Worm (Caenorhabditis elegans) whole organism, L4 larva: Measurements from ENCODE around the gene F59B2.12.

ENCODE experiments used
- F49E8.2 ChIP-seq: sonication (generic microtip); optimal IDR thresholded peaks from 2 replicates; lab custom pipeline; 2016; ENCODE audit warnings: missing compliant biosample characterization, mild to moderate bottlenecking, missing genetic modification characterization, borderline replicate concordance
- aha-1 ChIP-seq: fragments of 150-350 bp; peaks from one replicate; lab custom pipeline; 2014; ENCODE audit warnings: missing biosample characterization, missing genetic modification characterization
- dpl-1 ChIP-seq: fragments of 150-350 bp; optimal IDR thresholded peaks from 2 replicates; lab custom pipeline; 2014; ENCODE audit warnings: missing biosample characterization, missing genetic modification reagents, missing genetic modification characterization
- lin-13 ChIP-seq: fragments of 150-350 bp; optimal IDR thresholded peaks from 2 replicates; lab custom pipeline; 2014; ENCODE audit warnings: missing biosample characterization, missing genetic modification reagents, missing genetic modification characterization
- lin-15B ChIP-seq: fragments of 150-350 bp; sonication (generic microtip); optimal IDR thresholded peaks from 3 replicates; lab custom pipeline; 2014; ENCODE audit warnings: missing biosample characterization, missing genetic modification characterization
- mdl-1 ChIP-seq, 2 experiments: fragments of 150-350 bp in 1 of 2; sonication (generic microtip) in 1 of 2; optimal IDR thresholded peaks; 2 replicates each; lab custom pipeline; 2014 to 2017; ENCODE audit warnings: missing biosample characterization in 2 of 2, missing genetic modification characterization in 2 of 2
- mep-1 ChIP-seq: fragments of 150-350 bp; sonication (generic microtip); optimal IDR thresholded peaks from 3 replicates; lab custom pipeline; 2014; ENCODE audit warnings: missing biosample characterization, missing genetic modification characterization
- pha-4 ChIP-seq, 2 experiments: fragments of 150-350 bp in 1 of 2; fragments of 200-800 bp in 1 of 2; sonication (Bioruptor generic) in 1 of 2; IDR thresholded peaks in 1 of 2; optimal IDR thresholded peaks in 1 of 2; 2 replicates each; pipeline versions ENCODE4 v1.3.6 to Lab custom; 2014 to 2022; ENCODE audit warnings: missing genetic modification characterization in 2 of 2, missing genetic modification reagents in 2 of 2, missing biosample characterization in 1 of 2, missing compliant biosample characterization in 1 of 2
- sdz-12 ChIP-seq: fragments of 200-800 bp; sonication (Bioruptor generic); optimal IDR thresholded peaks from 2 replicates; lab custom pipeline; 2018; ENCODE audit warnings: mild to moderate bottlenecking, missing genetic modification characterization, missing compliant biosample characterization
- vab-7 ChIP-seq: fragments of 200-800 bp; sonication (Bioruptor generic); IDR thresholded peaks from 2 replicates; pipeline ENCODE4 v1.3.6; 2022; ENCODE audit warnings: missing genetic modification reagents, missing genetic modification characterization, missing compliant biosample characterization
- zfp-3 ChIP-seq: fragments of 200-800 bp; sonication (Bioruptor generic); conservative IDR thresholded peaks from 2 replicates; pipeline ENCODE4 v1.3.6; 2022; ENCODE audit warnings: missing genetic modification reagents, missing genetic modification characterization, missing compliant biosample characterization

- TF ChIP-seq vab-7 (GFP tag; lab: Robert Waterston, UW) (no peak), aha-1 (no peak), mep-1 (tag; lab: Kevin White, UChicago) (no peak), pha-4 (GFP tag; IDR thresholded peaks at IDR 0.05; lab: Robert Waterston, UW) (no peak), pha-4 (tag; optimal IDR thresholded peaks at IDR 0.05; lab: Kevin White, UChicago) (no peak), dpl-1 (GFP tag; lab: Kevin White, UChicago) (no peak), zfp-3 (no peak), lin-15B (no peak), F49E8.2 (tag; lab: Kevin White, UChicago) (no peak), sdz-12 (GFP tag; lab: Kevin White, UChicago) (no peak), mdl-1 (tag; optimal IDR thresholded peaks at IDR 0.05; lab: Kevin White, UChicago) (no peak), lin-13 (no peak)
Observed at ce11 chrIII:8984412-8984811, 33.0 kb upstream of the F59B2.12 start.
